Fruit fly (Drosophila melanogaster) whole organism, embryonic: ENCODE measurements around the gene CG32121.

Source experiments
- ATbp ChIP-seq: fragments of 200-800 bp; sonication (Bioruptor generic); optimal IDR thresholded peaks from 2 replicates; lab custom pipeline; 2017; ENCODE audit warnings: missing biosample characterization, mild to moderate bottlenecking, missing genetic modification characterization, missing genetic modification reagents
- Abd-B ChIP-seq: fragments of 200-800 bp; sonication (Bioruptor generic); optimal IDR thresholded peaks from 2 replicates; lab custom pipeline; 2018; ENCODE audit warnings: missing biosample characterization, mild to moderate bottlenecking, missing genetic modification characterization, moderate library complexity
- Awh ChIP-seq: fragments of 200-800 bp; sonication (Bioruptor generic); IDR thresholded peaks from 2 replicates; pipeline ENCODE4, ENCODE4 v1.3.6; 2022; ENCODE audit warnings: missing biosample characterization, missing genetic modification characterization
- CG11456 ChIP-seq: fragments of 200-800 bp; sonication (Bioruptor generic); IDR thresholded peaks from 3 replicates; pipeline ENCODE4 v1.3.6; 2022; ENCODE audit warnings: missing biosample characterization, missing genetic modification characterization
- CG15479 ChIP-seq: fragments of 200-800 bp; sonication (Bioruptor generic); optimal IDR thresholded peaks from 3 replicates; lab custom pipeline; 2019; ENCODE audit warnings: missing biosample characterization, mild to moderate bottlenecking, missing genetic modification characterization, moderate library complexity
- CG17359 ChIP-seq: fragments of 200-800 bp; sonication (Bioruptor generic); optimal IDR thresholded peaks from 3 replicates; lab custom pipeline; 2018; ENCODE audit warnings: missing biosample characterization, mild to moderate bottlenecking, missing genetic modification characterization, moderate library complexity
- CG17568 ChIP-seq: fragments of 200-800 bp; sonication (Bioruptor generic); optimal IDR thresholded peaks from 2 replicates; lab custom pipeline; 2018; ENCODE audit warnings: missing biosample characterization, mild to moderate bottlenecking, missing genetic modification characterization, moderate library complexity
- CG9215 ChIP-seq: fragments of 200-800 bp; sonication (Bioruptor generic); IDR thresholded peaks from 2 replicates; pipeline ENCODE4 v1.3.6; 2022; ENCODE audit warnings: missing biosample characterization, missing genetic modification characterization
- Spps ChIP-seq: fragments of 200-800 bp; sonication (Bioruptor generic); optimal IDR thresholded peaks from 2 replicates; lab custom pipeline; 2018; ENCODE audit warnings: missing biosample characterization, mild to moderate bottlenecking, missing genetic modification characterization
- ato ChIP-seq: fragments of 200-800 bp; sonication (Bioruptor generic); IDR thresholded peaks from 2 replicates; pipeline ENCODE4 v1.3.6; 2022; ENCODE audit warnings: missing biosample characterization, missing genetic modification characterization; ENCODE audit not compliant: partially characterized antibody
- ems ChIP-seq: fragments of 200-800 bp; sonication (Bioruptor generic); optimal IDR thresholded peaks from 3 replicates; lab custom pipeline; 2016; ENCODE audit warnings: missing biosample characterization, missing genetic modification characterization
- jumu ChIP-seq: fragments of 200-800 bp; sonication (Bioruptor generic); optimal IDR thresholded peaks from 3 replicates; lab custom pipeline; 2016; ENCODE audit warnings: missing biosample characterization, missing genetic modification characterization
- zf30C ChIP-seq: fragments of 200-800 bp; sonication (Bioruptor generic); optimal IDR thresholded peaks from 3 replicates; lab custom pipeline; 2018; ENCODE audit warnings: missing biosample characterization, mild to moderate bottlenecking, missing genetic modification characterization
- zfh2 ChIP-seq: fragments of 200-800 bp; sonication (Bioruptor generic); optimal IDR thresholded peaks from 2 replicates; lab custom pipeline; 2016; ENCODE audit warnings: missing biosample characterization, missing genetic modification characterization

- TF ChIP-seq Spps (tag; lab: Kevin White, UChicago): no peak
- TF ChIP-seq zfh2: no peak
- TF ChIP-seq zf30C (GFP tag; lab: Kevin White, UChicago): no peak
- no peak for TF ChIP-seq CG15479 (GFP tag; lab: Kevin White, UChicago)
- TF ChIP-seq jumu (GFP tag; lab: Kevin White, UChicago): no peak
- TF ChIP-seq CG9215 (GFP tag; lab: Robert Waterston, UW): no peak
- no peak for TF ChIP-seq Abd-B
- TF ChIP-seq ems (GFP tag; lab: Kevin White, UChicago): no peak
- TF ChIP-seq Awh: no peak
- no peak for TF ChIP-seq CG17359 (tag; lab: Kevin White, UChicago)
- TF ChIP-seq ato: no peak
- no peak for TF ChIP-seq ATbp (GFP tag; lab: Kevin White, UChicago)
- no peak for TF ChIP-seq CG17568
- TF ChIP-seq CG11456 (GFP tag; lab: Robert Waterston, UW): no peak
These were observed 28.6 kb downstream of the CG32121 start for dm6 chr3L:13393538-13393937.
